Worm (Caenorhabditis elegans): ENCODE results near the gene syp-1.
A peak's percentile ranks its signal among the peaks of the same experiment; 100 is the strongest.

syp-1 gene

ce11 chrV:16395131-16395530 is 8.9 kb upstream of the syp-1 start, which contains the start of gene F13A7.11:
F13A7.11 (minus strand) TSS chrV:16395304.
- TF ChIP-seq ets-5 (GFP tag; IDR thresholded peaks at IDR 0.05) (no peak), efl-1 (optimal IDR thresholded peaks at IDR 0.05) (peak; percentile 7 to 25), efl-1 (GFP tag; optimal IDR thresholded peaks at IDR 0.05 in 1 of 2) (peak; percentile 10 to 82), nhr-71 (tag; optimal IDR thresholded peaks at IDR 0.05) (peak; percentile 40), zip-4 (GFP tag; optimal IDR thresholded peaks at IDR 0.05) (peak; percentile 99), nhr-85 (tag) (peak; percentile 66), lin-35 (GFP tag; optimal IDR thresholded peaks at IDR 0.05) (peak in 1 of 2 experiments; percentile 1), ceh-82 (tag; optimal IDR thresholded peaks at IDR 0.05) (peak in 1 of 3 experiments; percentile 16), dpl-1 (GFP tag; optimal IDR thresholded peaks at IDR 0.05) (peak in 2 of 3 experiments; percentile 4 to 17), lir-3 (tag; optimal IDR thresholded peaks at IDR 0.05; ENCODE audit: poor library complexity) (no peak), fkh-4 (tag; optimal IDR thresholded peaks at IDR 0.05; ENCODE audit: borderline replicate concordance) (no peak), unc-130 (tag; optimal IDR thresholded peaks at IDR 0.05) (no peak), elt-3 (tag; optimal IDR thresholded peaks at IDR 0.05) (peak in 1 of 6 experiments; percentile 28), mep-1 (tag; optimal IDR thresholded peaks at IDR 0.05) (no peak), mab-9 (GFP tag; IDR thresholded peaks at IDR 0.05) (no peak), aly-2 (tag; optimal IDR thresholded peaks at IDR 0.05) (no peak), elt-2 (tag; optimal IDR thresholded peaks at IDR 0.05) (peak; percentile 46), nhr-47 (tag; optimal IDR thresholded peaks at IDR 0.05) (peak; percentile 17), ztf-4 (tag; optimal IDR thresholded peaks at IDR 0.05) (no peak), skn-1 (tag; optimal IDR thresholded peaks at IDR 0.05) (peak; percentile 81), blmp-1 (tag; optimal IDR thresholded peaks at IDR 0.05) (no peak), fos-1 (tag; optimal IDR thresholded peaks at IDR 0.05) (no peak), xbp-1 (tag; optimal IDR thresholded peaks at IDR 0.05) (no peak), zag-1 (tag; optimal IDR thresholded peaks at IDR 0.05) (no peak), grh-1 (GFP tag; IDR thresholded peaks at IDR 0.05) (no peak), nhr-90 (tag; optimal IDR thresholded peaks at IDR 0.05; ENCODE audit: poor library complexity) (peak; percentile 19)

DNA sequence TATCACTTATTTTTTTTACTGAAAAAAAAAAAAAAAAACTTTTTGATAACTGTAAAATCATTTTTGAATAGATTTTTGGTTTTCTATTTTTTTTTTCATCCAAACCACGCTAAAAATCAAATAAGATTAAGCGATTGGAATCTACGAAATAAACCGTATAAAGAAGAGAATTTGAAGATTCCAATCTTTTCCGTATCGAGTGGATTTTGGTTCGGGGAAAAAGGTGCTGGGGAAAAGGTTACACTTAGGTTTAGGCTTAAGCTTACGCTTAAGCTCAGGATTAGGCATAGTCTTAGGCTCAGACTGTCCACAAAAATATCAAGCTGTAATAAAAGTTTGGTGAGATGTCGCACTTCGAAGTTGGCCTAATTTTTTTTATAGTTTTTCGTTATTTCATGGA is 8.3 kb upstream of the syp-1 start, which contains the start of gene F13A7.12:
Gene F13A7.12, plus strand, starts transcription at position 301 of the 400 bp plus-strand sequence.
- no peak for TF ChIP-seq nhr-11 (tag; optimal IDR thresholded peaks at IDR 0.05)
- no peak for TF ChIP-seq egl-27 (tag; optimal IDR thresholded peaks at IDR 0.05)
- no peak for TF ChIP-seq efl-1 (optimal IDR thresholded peaks at IDR 0.05)
- TF ChIP-seq efl-1 (GFP tag; optimal IDR thresholded peaks at IDR 0.05 in 1 of 2), result no peak
- no peak for TF ChIP-seq ztf-4 (tag; optimal IDR thresholded peaks at IDR 0.05)
- TF ChIP-seq dpl-1 (GFP tag; optimal IDR thresholded peaks at IDR 0.05), result no peak
- TF ChIP-seq nhr-237 (tag; optimal IDR thresholded peaks at IDR 0.05), result no peak
- TF ChIP-seq dsc-1 (tag; optimal IDR thresholded peaks at IDR 0.05), result no peak
- TF ChIP-seq tbx-2 (tag; optimal IDR thresholded peaks at IDR 0.05), result no peak
- TF ChIP-seq fkh-4 (tag; optimal IDR thresholded peaks at IDR 0.05; ENCODE audit: borderline replicate concordance), result no peak
- TF ChIP-seq lin-39 (tag; optimal IDR thresholded peaks at IDR 0.05), result no peak

ce11 chrV:16399388-16399787 is 4.7 kb upstream of the syp-1 start, which contains the start of gene sre-36:
sre-36 (plus strand) TSS chrV:16399688.
- TF ChIP-seq ama-1 (optimal IDR thresholded peaks at IDR 0.05), result no peak
- no peak for TF ChIP-seq lin-14 (GFP tag; optimal IDR thresholded peaks at IDR 0.05)
- no peak for TF ChIP-seq snu-23 (GFP tag; optimal IDR thresholded peaks at IDR 0.05)
- TF ChIP-seq ceh-90 (tag; optimal IDR thresholded peaks at IDR 0.05), result no peak
- no peak for TF ChIP-seq elt-3 (tag; optimal IDR thresholded peaks at IDR 0.05)
- no peak for TF ChIP-seq isw-1 (GFP tag; IDR thresholded peaks at IDR 0.05)
- no peak for TF ChIP-seq lir-3 (tag; optimal IDR thresholded peaks at IDR 0.05; ENCODE audit: poor library complexity)
- no peak for TF ChIP-seq nhr-71 (tag; optimal IDR thresholded peaks at IDR 0.05)
- TF ChIP-seq pqm-1 (tag; optimal IDR thresholded peaks at IDR 0.05), result no peak
- TF ChIP-seq jun-1 (tag; optimal IDR thresholded peaks at IDR 0.05), result no peak
- TF ChIP-seq nhr-84 (tag; optimal IDR thresholded peaks at IDR 0.05), result no peak
- no peak for TF ChIP-seq nhr-76 (tag; optimal IDR thresholded peaks at IDR 0.05)
- no peak for TF ChIP-seq grh-1 (GFP tag; IDR thresholded peaks at IDR 0.05)
- no peak for TF ChIP-seq lin-39 (tag; optimal IDR thresholded peaks at IDR 0.05)
- TF ChIP-seq tbx-2 (tag; optimal IDR thresholded peaks at IDR 0.05), result no peak
- no peak for TF ChIP-seq Y116A8C.19 (tag; optimal IDR thresholded peaks at IDR 0.05; ENCODE audit: borderline replicate concordance)

Data from whole organism, L1 larva.